Fruit fly (Drosophila melanogaster): ENCODE results near the gene RabX4.
A peak's percentile ranks its signal among the peaks of the same experiment; 100 is the strongest.

The RabX4 gene

dm6 chr3R:24810844-24811625 lies 17.2 kb downstream of the RabX4 start:
- peak; percentile 73 for TF ChIP-seq CG17801 (GFP tag; optimal IDR thresholded peaks at IDR 0.05; ENCODE audit: partially characterized antibody)

- TF ChIP-seq CG17801 (GFP tag; optimal IDR thresholded peaks at IDR 0.05; ENCODE audit: partially characterized antibody) = no peak
Observed at dm6 chr3R:24809576-24810279, 18.5 kb downstream of the RabX4 start.

dm6 chr3R:24807321-24807720 lies 20.9 kb downstream of the RabX4 start, which contains the start of gene CG6980:
TSS of gene CG6980 (plus strand) at chr3R:24807621.
- TF ChIP-seq CG17801 (GFP tag; optimal IDR thresholded peaks at IDR 0.05; ENCODE audit: partially characterized antibody) = no peak

dm6 chr3R:24805048-24805447 lies 23.2 kb downstream of the RabX4 start, which contains the start of gene polybromo:
TSS of gene polybromo (minus strand) at chr3R:24805259.
- TF ChIP-seq CG17801 (GFP tag; optimal IDR thresholded peaks at IDR 0.05; ENCODE audit: partially characterized antibody) = no peak

dm6 chr3R:24799503-24799902 lies 28.7 kb downstream of the RabX4 start, which contains the start of gene Ude:
TSS of gene Ude (minus strand) at chr3R:24799668.
- TF ChIP-seq CG17801 (GFP tag; optimal IDR thresholded peaks at IDR 0.05; ENCODE audit: partially characterized antibody) = no peak

- no peak for TF ChIP-seq CG17801 (GFP tag; optimal IDR thresholded peaks at IDR 0.05; ENCODE audit: partially characterized antibody)
Observed at dm6 chr3R:24798595-24798994, 29.6 kb downstream of the RabX4 start.

- TF ChIP-seq CG17801 (GFP tag; optimal IDR thresholded peaks at IDR 0.05; ENCODE audit: partially characterized antibody) = no peak
Observed at dm6 chr3R:24790036-24790435, 38.2 kb downstream of the RabX4 start, which contains the start of gene CG13634. TSS of gene CG13634 (minus strand) at chr3R:24790136.

- TF ChIP-seq CG17801 (GFP tag; optimal IDR thresholded peaks at IDR 0.05; ENCODE audit: partially characterized antibody) = no peak
Observed at dm6 chr3R:24787734-24788133, 40.5 kb downstream of the RabX4 start, which contains the start of gene Ets96B. TSS of gene Ets96B (plus strand) at chr3R:24788054.

- TF ChIP-seq CG17801 (GFP tag; optimal IDR thresholded peaks at IDR 0.05; ENCODE audit: partially characterized antibody) = peak; percentile 56
Observed at dm6 chr3R:24787042-24787565, 41.1 kb downstream of the RabX4 start, which contains the start of gene CG5805. TSS of gene CG5805 (minus strand) at chr3R:24787421.

dm6 chr3R:24778218-24778739 lies 49.9 kb downstream of the RabX4 start:
- TF ChIP-seq CG17801 (GFP tag; optimal IDR thresholded peaks at IDR 0.05; ENCODE audit: partially characterized antibody) = no peak

- TF ChIP-seq CG17801 (GFP tag; optimal IDR thresholded peaks at IDR 0.05; ENCODE audit: partially characterized antibody) = no peak
Observed at dm6 chr3R:24777101-24777500, 51.1 kb downstream of the RabX4 start.
